Worm (Caenorhabditis elegans): ENCODE measurements around the gene cas-1.

- TF ChIP-seq aptf-2 (GFP tag; conservative IDR thresholded peaks at IDR 0.05): no peak
- no peak for TF ChIP-seq ceh-27 (GFP tag; optimal IDR thresholded peaks at IDR 0.05)
These were observed 11.9 kb upstream of the cas-1 start, which contains the start of gene sto-5 for ce11 chrX:16825358-16825757.

Data from whole organism, young adult.